Worm (Caenorhabditis elegans) whole organism, late embryonic: ENCODE measurements around the gene Y32B12B.8.

Experiments used
- K09A11.1 ChIP-seq: sonication (generic microtip); optimal IDR thresholded peaks from 2 replicates; lab custom pipeline; 2017; ENCODE audit warnings: antibody characterized with exemption, mild to moderate bottlenecking, missing genetic modification characterization, missing compliant biosample characterization; ENCODE audit not compliant: insufficient read depth
- hlh-6 ChIP-seq: sonication (generic microtip); optimal IDR thresholded peaks from 2 replicates; lab custom pipeline; 2016; ENCODE audit warnings: missing genotype, missing genetic modification characterization, missing compliant biosample characterization
- pha-4 ChIP-seq: fragments of 150-350 bp; optimal IDR thresholded peaks from 2 replicates; lab custom pipeline; 2018; ENCODE audit warnings: missing biosample characterization, missing genetic modification reagents, missing genetic modification characterization
- tbx-7 ChIP-seq: sonication (generic microtip); optimal IDR thresholded peaks from 2 replicates; lab custom pipeline; 2016; ENCODE audit warnings: missing genotype, missing genetic modification characterization, missing compliant biosample characterization

ce11 chrV:16497504-16497903 is 37.8 kb upstream of the Y32B12B.8 start, which contains the start of gene srh-136:
- no peak for TF ChIP-seq hlh-6 (tag; lab: Kevin White, UChicago)
- no peak for TF ChIP-seq tbx-7 (tag; lab: Kevin White, UChicago)
- no peak for TF ChIP-seq pha-4 (tag; lab: Kevin White, UChicago)
- TF ChIP-seq K09A11.1 (tag; lab: Kevin White, UChicago): no peak
